Worm (Caenorhabditis elegans): ENCODE data around the gene srr-8.
"Not testable (repeated sequence)": the region's sequence is repeated elsewhere in the genome, so short reads cannot be mapped to it uniquely, and the experiment has no call there.

The srr-8 gene

ce11 chrV:5039559-5039958 is 38.1 kb downstream of the srr-8 start, which contains the start of gene K11D12.11:
Gene K11D12.11 (minus strand): TSS chrV:5039600.
- TF ChIP-seq npax-4 (tag; optimal IDR thresholded peaks at IDR 0.05) (no peak), hlh-8 (tag; optimal IDR thresholded peaks at IDR 0.05) (peak; percentile 75)

- TF ChIP-seq ceh-48 (tag; optimal IDR thresholded peaks at IDR 0.05) (no peak), nhr-11 (tag; optimal IDR thresholded peaks at IDR 0.05) (no peak), fax-1 (tag; optimal IDR thresholded peaks at IDR 0.05) (no peak)
Observed at ce11 chrV:5040925-5041324, 39.4 kb downstream of the srr-8 start, which contains the start of gene K11D12.8. Gene K11D12.8 (minus strand): TSS chrV:5041001.

- TF ChIP-seq ztf-16 (tag; optimal IDR thresholded peaks at IDR 0.05) (no peak), C08G9.2 (tag; optimal IDR thresholded peaks at IDR 0.05) (no peak), fax-1 (tag; optimal IDR thresholded peaks at IDR 0.05) (no peak), ahr-1 (tag; optimal IDR thresholded peaks at IDR 0.05) (no peak), ets-4 (tag; optimal IDR thresholded peaks at IDR 0.05) (no peak), K09A11.1 (tag; optimal IDR thresholded peaks at IDR 0.05; ENCODE audit: insufficient read depth) (no peak), ceh-48 (tag; optimal IDR thresholded peaks at IDR 0.05) (no peak), pha-2 (tag; optimal IDR thresholded peaks at IDR 0.05) (no peak), hlh-6 (tag; optimal IDR thresholded peaks at IDR 0.05) (no peak), pha-4 (tag; optimal IDR thresholded peaks at IDR 0.05) (no peak), ceh-34 (tag; optimal IDR thresholded peaks at IDR 0.05) (no peak), hlh-8 (tag; optimal IDR thresholded peaks at IDR 0.05) (no peak), pag-3 (tag; optimal IDR thresholded peaks at IDR 0.05; ENCODE audit: borderline replicate concordance) (no peak), ref-2 (tag; optimal IDR thresholded peaks at IDR 0.05) (no peak), odd-2 (tag; optimal IDR thresholded peaks at IDR 0.05) (no peak), fkh-10 (GFP tag; optimal IDR thresholded peaks at IDR 0.05) (no peak), npax-4 (tag; optimal IDR thresholded peaks at IDR 0.05) (no peak), syd-9 (tag; optimal IDR thresholded peaks at IDR 0.05) (no peak)
Observed at ce11 chrV:5046103-5046502, 44.6 kb downstream of the srr-8 start, which contains the start of gene exc-14. Gene exc-14 (minus strand): TSS chrV:5046203.

ce11 chrV:5046558-5046957 is 45.1 kb downstream of the srr-8 start:
- no peak for TF ChIP-seq pros-1 (tag; optimal IDR thresholded peaks at IDR 0.05)
- TF ChIP-seq pha-2 (tag; optimal IDR thresholded peaks at IDR 0.05) = no peak
- TF ChIP-seq ztf-16 (tag; optimal IDR thresholded peaks at IDR 0.05) = no peak
- no peak for TF ChIP-seq ref-2 (tag; optimal IDR thresholded peaks at IDR 0.05)
- TF ChIP-seq ceh-48 (tag; optimal IDR thresholded peaks at IDR 0.05) = no peak
- TF ChIP-seq ceh-6 (GFP tag; optimal IDR thresholded peaks at IDR 0.05) = no peak
- no peak for TF ChIP-seq C38D4.7 (GFP tag; optimal IDR thresholded peaks at IDR 0.05)
- TF ChIP-seq sdc-2 (tag; optimal IDR thresholded peaks at IDR 0.05) = no peak
- TF ChIP-seq tbx-2 (tag; optimal IDR thresholded peaks at IDR 0.05) = no peak
- TF ChIP-seq ceh-9 (tag; optimal IDR thresholded peaks at IDR 0.05) = no peak
- no peak for TF ChIP-seq sox-2 (GFP tag; IDR thresholded peaks at IDR 0.05)

- TF ChIP-seq ceh-45 (GFP tag; IDR thresholded peaks at IDR 0.05) = 0 out of 2 replicates have a peak, but pooled peaks have one; percentile 17
- TF ChIP-seq unc-3 (GFP tag; conservative IDR thresholded peaks at IDR 0.05) = 0 out of 2 replicates have a peak, but pooled peaks have one; percentile 10
- TF ChIP-seq unc-3 (tag; optimal IDR thresholded peaks at IDR 0.05) = not testable (repeated sequence)
Observed at ce11 chrV:5047230-5047629, 45.7 kb downstream of the srr-8 start.

ce11 chrV:5049333-5049942 is 48.0 kb downstream of the srr-8 start, which contains the start of the genes pqn-51 and K11D12.14:
Gene pqn-51 (plus strand): TSS chrV:5049607.
Gene K11D12.14 (plus strand): TSS chrV:5049636.
- TF ChIP-seq ets-4 (tag; optimal IDR thresholded peaks at IDR 0.05) = peak; percentile 72
- peak; percentile 48 for TF ChIP-seq pax-1 (tag; optimal IDR thresholded peaks at IDR 0.05)
- peak; percentile 9; the same call in 1 of the 2 replicates for TF ChIP-seq unc-3 (GFP tag; conservative IDR thresholded peaks at IDR 0.05)
- TF ChIP-seq unc-3 (tag; optimal IDR thresholded peaks at IDR 0.05) = no peak
- peak; percentile 25 for TF ChIP-seq elt-2 (tag; optimal IDR thresholded peaks at IDR 0.05)
- peak; percentile 61 for TF ChIP-seq madf-2 (tag; optimal IDR thresholded peaks at IDR 0.05)
- TF ChIP-seq ceh-18 (tag; optimal IDR thresholded peaks at IDR 0.05) = peak; percentile 93
- TF ChIP-seq syd-9 (tag; optimal IDR thresholded peaks at IDR 0.05) = peak; percentile 35
- TF ChIP-seq ama-1 (optimal IDR thresholded peaks at IDR 0.05) = peak; percentile 35
- TF ChIP-seq dmd-4 (tag; optimal IDR thresholded peaks at IDR 0.05; ENCODE audit: borderline replicate concordance) = no peak
- TF ChIP-seq lim-6 (tag; optimal IDR thresholded peaks at IDR 0.05) = peak; percentile 24
- TF ChIP-seq ref-2 (tag; optimal IDR thresholded peaks at IDR 0.05) = peak; percentile 86
- TF ChIP-seq ceh-34 (tag; optimal IDR thresholded peaks at IDR 0.05) = peak; percentile 78
- TF ChIP-seq K09A11.1 (tag; optimal IDR thresholded peaks at IDR 0.05; ENCODE audit: insufficient read depth) = peak; percentile 29
- no peak for TF ChIP-seq tbx-7 (tag; optimal IDR thresholded peaks at IDR 0.05)
- TF ChIP-seq ceh-31 (tag; optimal IDR thresholded peaks at IDR 0.05) = peak; percentile 89
- TF ChIP-seq elt-4 (tag; optimal IDR thresholded peaks at IDR 0.05) = no peak
- TF ChIP-seq ceh-45 (GFP tag; IDR thresholded peaks at IDR 0.05) = 0 out of 2 replicates have a peak, but pooled peaks have one; percentile 22
- TF ChIP-seq dve-1 (tag; optimal IDR thresholded peaks at IDR 0.05) = peak; percentile 82
- no peak for TF ChIP-seq mec-3 (tag; optimal IDR thresholded peaks at IDR 0.05; ENCODE audit: borderline replicate concordance)
- TF ChIP-seq ceh-9 (tag; optimal IDR thresholded peaks at IDR 0.05) = no peak

Measured in whole organism, late embryonic.